Fruit fly (Drosophila melanogaster) whole organism, embryonic: ENCODE measurements around the gene CG14440.

Experiments used
- BEAF-32 ChIP-seq: fragments of 200-800 bp; sonication (Bioruptor generic); optimal IDR thresholded peaks from 3 replicates; lab custom pipeline; 2017; ENCODE audit warnings: missing biosample characterization, missing genetic modification characterization, mild to moderate bottlenecking, moderate library complexity, missing genetic modification reagents
- CG10274 ChIP-seq: fragments of 200-800 bp; sonication (Bioruptor generic); optimal IDR thresholded peaks from 3 replicates; lab custom pipeline; 2017; ENCODE audit warnings: missing biosample characterization, mild to moderate bottlenecking, missing genetic modification characterization
- CG11504 ChIP-seq: fragments of 200-800 bp; sonication (Bioruptor generic); optimal IDR thresholded peaks from 3 replicates; lab custom pipeline; 2019; ENCODE audit warnings: missing biosample characterization, mild to moderate bottlenecking, missing genetic modification characterization, moderate library complexity
- CG12071 ChIP-seq: fragments of 200-800 bp; sonication (Bioruptor generic); optimal IDR thresholded peaks from 3 replicates; lab custom pipeline; 2018; ENCODE audit warnings: missing biosample characterization, mild to moderate bottlenecking, missing genetic modification characterization
- CG12391 ChIP-seq: fragments of 200-800 bp; sonication (Bioruptor generic); optimal IDR thresholded peaks from 3 replicates; lab custom pipeline; 2018; ENCODE audit warnings: missing biosample characterization, mild to moderate bottlenecking, missing genetic modification characterization, moderate library complexity
- CG13894 ChIP-seq: fragments of 200-800 bp; sonication (Bioruptor generic); optimal IDR thresholded peaks from 3 replicates; lab custom pipeline; 2018; ENCODE audit warnings: missing biosample characterization, mild to moderate bottlenecking, missing genetic modification characterization, moderate library complexity
- CG14014 ChIP-seq: fragments of 200-800 bp; sonication (Bioruptor generic); IDR thresholded peaks from 2 replicates; pipeline ENCODE4 v1.3.6; 2022; ENCODE audit warnings: missing biosample characterization, missing genetic modification characterization
- CG14441 ChIP-seq: fragments of 200-800 bp; sonication (Bioruptor generic); IDR thresholded peaks from 2 replicates; pipeline ENCODE4 v1.3.6; 2022; ENCODE audit warnings: missing biosample characterization, missing genetic modification characterization
- CG14710 ChIP-seq: fragments of 200-800 bp; sonication (Bioruptor generic); optimal IDR thresholded peaks from 3 replicates; lab custom pipeline; 2019; ENCODE audit warnings: missing biosample characterization, mild to moderate bottlenecking, missing genetic modification characterization, moderate library complexity
- CG16815 ChIP-seq: fragments of 200-800 bp; sonication (Bioruptor generic); optimal IDR thresholded peaks from 3 replicates; lab custom pipeline; 2017; ENCODE audit warnings: missing biosample characterization, mild to moderate bottlenecking, missing genetic modification characterization
- CG17912 ChIP-seq: fragments of 200-800 bp; sonication (Bioruptor generic); optimal IDR thresholded peaks from 2 replicates; lab custom pipeline; 2018; ENCODE audit warnings: missing biosample characterization, mild to moderate bottlenecking, missing genetic modification characterization
- CG1792 ChIP-seq: fragments of 200-800 bp; sonication (Bioruptor generic); optimal IDR thresholded peaks from 2 replicates; lab custom pipeline; 2016; ENCODE audit warnings: missing biosample characterization, missing genetic modification characterization
- CG18764 ChIP-seq: fragments of 200-800 bp; sonication (Bioruptor generic); optimal IDR thresholded peaks from 3 replicates; lab custom pipeline; 2016; ENCODE audit warnings: missing biosample characterization, missing genetic modification characterization
- CG2116 ChIP-seq: fragments of 200-800 bp; sonication (Bioruptor generic); optimal IDR thresholded peaks from 3 replicates; lab custom pipeline; 2018; ENCODE audit warnings: missing biosample characterization, mild to moderate bottlenecking, missing genetic modification characterization
- CG2889 ChIP-seq: fragments of 200-800 bp; sonication (Bioruptor generic); IDR thresholded peaks from 3 replicates; pipeline ENCODE4 v1.3.6; 2022; ENCODE audit warnings: missing biosample characterization, missing genetic modification characterization
- CG30020 ChIP-seq: fragments of 200-800 bp; optimal IDR thresholded peaks from 2 replicates; lab custom pipeline; 2019; ENCODE audit warnings: missing biosample characterization, mild to moderate bottlenecking, missing genetic modification characterization, moderate library complexity
- CG31388 ChIP-seq: fragments of 200-800 bp; sonication (Bioruptor generic); optimal IDR thresholded peaks from 2 replicates; lab custom pipeline; 2016; ENCODE audit warnings: missing biosample characterization, missing genetic modification characterization
- CG3726 ChIP-seq: fragments of 200-800 bp; sonication (Bioruptor generic); IDR thresholded peaks from 3 replicates; pipeline ENCODE4, ENCODE4 v1.3.6; 2022; ENCODE audit warnings: missing biosample characterization, missing genetic modification characterization
- CG43689 ChIP-seq: fragments of 200-800 bp; sonication (Bioruptor generic); IDR thresholded peaks from 2 replicates; pipeline ENCODE4 v1.3.6; 2022; ENCODE audit warnings: missing biosample characterization, missing genetic modification characterization
- CG6654 ChIP-seq: fragments of 200-800 bp; sonication (Bioruptor generic); optimal IDR thresholded peaks from 2 replicates; lab custom pipeline; 2017; ENCODE audit warnings: missing biosample characterization, mild to moderate bottlenecking, missing genetic modification characterization
- CG6683 ChIP-seq: fragments of 200-800 bp; sonication (Bioruptor generic); optimal IDR thresholded peaks from 2 replicates; lab custom pipeline; 2017; ENCODE audit warnings: missing biosample characterization, mild to moderate bottlenecking, missing genetic modification characterization, missing genetic modification reagents
- CG7357 ChIP-seq: fragments of 200-800 bp; sonication (Bioruptor generic); IDR thresholded peaks from 3 replicates; pipeline ENCODE4 v1.3.6; 2022; ENCODE audit warnings: missing biosample characterization, missing genetic modification characterization
- CG9932 ChIP-seq: fragments of 200-800 bp; sonication (Bioruptor generic); IDR thresholded peaks from 2 replicates; pipeline ENCODE4 v1.3.6; 2022; ENCODE audit warnings: missing biosample characterization, missing genetic modification characterization
- CoRest ChIP-seq: fragments of 200-800 bp; sonication (Bioruptor generic); optimal IDR thresholded peaks from 3 replicates; lab custom pipeline; 2018; ENCODE audit warnings: missing biosample characterization, mild to moderate bottlenecking, missing genetic modification characterization, moderate library complexity
- HLH54F ChIP-seq: fragments of 200-800 bp; sonication (Bioruptor generic); optimal IDR thresholded peaks from 3 replicates; lab custom pipeline; 2016; ENCODE audit warnings: missing biosample characterization, missing genetic modification characterization
- Hmx ChIP-seq: fragments of 200-800 bp; sonication (Bioruptor generic); optimal IDR thresholded peaks from 2 replicates; lab custom pipeline; 2016; ENCODE audit warnings: missing biosample characterization, missing genetic modification characterization
- MESR4 ChIP-seq: fragments of 200-800 bp; sonication (Bioruptor generic); optimal IDR thresholded peaks from 2 replicates; lab custom pipeline; 2018; ENCODE audit warnings: missing biosample characterization, mild to moderate bottlenecking, missing genetic modification characterization, moderate library complexity
- MTF-1 ChIP-seq: fragments of 200-800 bp; sonication (Bioruptor generic); optimal IDR thresholded peaks from 2 replicates; lab custom pipeline; 2018; ENCODE audit warnings: missing biosample characterization, mild to moderate bottlenecking, missing genetic modification characterization, borderline replicate concordance
- Max ChIP-seq: fragments of 200-800 bp; sonication (Bioruptor generic); optimal IDR thresholded peaks from 2 replicates; lab custom pipeline; 2016; ENCODE audit warnings: missing biosample characterization, mild to moderate bottlenecking, missing genetic modification characterization
- Nf-YC ChIP-seq: fragments of 200-800 bp; optimal IDR thresholded peaks from 3 replicates; lab custom pipeline; 2019; ENCODE audit warnings: missing biosample characterization, mild to moderate bottlenecking, missing genetic modification characterization, moderate library complexity
- PHDP ChIP-seq: fragments of 200-800 bp; sonication (Bioruptor generic); optimal IDR thresholded peaks from 3 replicates; lab custom pipeline; 2018; ENCODE audit warnings: missing biosample characterization, mild to moderate bottlenecking, missing genetic modification characterization, moderate library complexity
- Stat92E ChIP-seq, 3 experiments: fragments of >200 bp in 2 of 3; fragments of 200-800 bp in 1 of 3; sonication (Bioruptor generic) in 1 of 3; optimal IDR thresholded peaks; 2 replicates each; lab custom pipeline; 2017 to 2019; ENCODE audit warnings: missing biosample characterization in 3 of 3, missing genetic modification characterization in 3 of 3, mild to moderate bottlenecking in 1 of 3, moderate library complexity in 1 of 3
- Usf ChIP-seq: fragments of 200-800 bp; sonication (Bioruptor generic); optimal IDR thresholded peaks from 2 replicates; lab custom pipeline; 2017; ENCODE audit warnings: missing genotype, missing biosample characterization, missing genetic modification characterization
- Vsx1 ChIP-seq: fragments of 200-800 bp; sonication (Bioruptor generic); optimal IDR thresholded peaks from 2 replicates; lab custom pipeline; 2017; ENCODE audit warnings: missing biosample characterization, mild to moderate bottlenecking, missing genetic modification characterization, missing genetic modification reagents
- ac ChIP-seq: fragments of 200-800 bp; sonication (Bioruptor generic); optimal IDR thresholded peaks from 3 replicates; lab custom pipeline; 2017; ENCODE audit warnings: missing biosample characterization, mild to moderate bottlenecking, missing genetic modification characterization
- ap ChIP-seq: fragments of 200-800 bp; sonication (Bioruptor generic); IDR thresholded peaks from 2 replicates; pipeline ENCODE4 v1.3.6; 2022; ENCODE audit warnings: missing biosample characterization, missing genetic modification characterization
- chif ChIP-seq, 2 experiments: fragments of 200-800 bp; sonication (Bioruptor generic); optimal IDR thresholded peaks; 3 replicates each; lab custom pipeline; 2016; ENCODE audit warnings: missing biosample characterization in 2 of 2, missing genetic modification characterization in 2 of 2
- corto ChIP-seq: fragments of 200-800 bp; sonication (Bioruptor generic); optimal IDR thresholded peaks from 2 replicates; lab custom pipeline; 2016; ENCODE audit warnings: missing biosample characterization, mild to moderate bottlenecking, missing genetic modification characterization, moderate library complexity
- cwo ChIP-seq: fragments of 200-800 bp; sonication (Bioruptor generic); optimal IDR thresholded peaks from 3 replicates; lab custom pipeline; 2017; ENCODE audit warnings: missing biosample characterization, missing genetic modification characterization, mild to moderate bottlenecking, moderate library complexity, missing genetic modification reagents
- fu2 ChIP-seq: fragments of 200-800 bp; sonication (Bioruptor generic); optimal IDR thresholded peaks from 2 replicates; lab custom pipeline; 2016; ENCODE audit warnings: missing biosample characterization, missing genetic modification characterization
- gt ChIP-seq: fragments of 200-800 bp; sonication (Bioruptor generic); IDR thresholded peaks from 2 replicates; pipeline ENCODE4 v1.3.6; 2022; ENCODE audit warnings: missing biosample characterization, missing genetic modification characterization
- ind ChIP-seq: fragments of 200-800 bp; sonication (Bioruptor generic); optimal IDR thresholded peaks from 3 replicates; lab custom pipeline; 2016; ENCODE audit warnings: missing biosample characterization, missing genetic modification characterization
- jing ChIP-seq: fragments of 200-800 bp; sonication (Bioruptor generic); optimal IDR thresholded peaks from 2 replicates; lab custom pipeline; 2018; ENCODE audit warnings: missing biosample characterization, mild to moderate bottlenecking, missing genetic modification characterization
- luna ChIP-seq: fragments of 200-800 bp; sonication (Bioruptor generic); optimal IDR thresholded peaks from 2 replicates; lab custom pipeline; 2016; ENCODE audit warnings: missing biosample characterization, missing genetic modification characterization
- p53 ChIP-seq: fragments of 200-800 bp; sonication (Bioruptor generic); optimal IDR thresholded peaks from 2 replicates; lab custom pipeline; 2016; ENCODE audit warnings: missing biosample characterization, missing genetic modification characterization
- pho ChIP-seq: fragments of 200-800 bp; sonication (Bioruptor generic); optimal IDR thresholded peaks from 2 replicates; lab custom pipeline; 2016; ENCODE audit warnings: missing biosample characterization, missing genetic modification characterization
- psq ChIP-seq: fragments of 200-800 bp; sonication (Bioruptor generic); optimal IDR thresholded peaks from 2 replicates; lab custom pipeline; 2017; ENCODE audit warnings: missing biosample characterization, missing genetic modification characterization
- slbo ChIP-seq: fragments of 200-800 bp; sonication (Bioruptor generic); IDR thresholded peaks from 2 replicates; pipeline ENCODE4 v1.3.6; 2022; ENCODE audit warnings: missing biosample characterization, missing genetic modification characterization
- trh ChIP-seq: fragments of 200-800 bp; sonication (Bioruptor generic); optimal IDR thresholded peaks from 2 replicates; lab custom pipeline; 2016; ENCODE audit warnings: missing biosample characterization, missing genetic modification characterization

Gene CG14440

DNA sequence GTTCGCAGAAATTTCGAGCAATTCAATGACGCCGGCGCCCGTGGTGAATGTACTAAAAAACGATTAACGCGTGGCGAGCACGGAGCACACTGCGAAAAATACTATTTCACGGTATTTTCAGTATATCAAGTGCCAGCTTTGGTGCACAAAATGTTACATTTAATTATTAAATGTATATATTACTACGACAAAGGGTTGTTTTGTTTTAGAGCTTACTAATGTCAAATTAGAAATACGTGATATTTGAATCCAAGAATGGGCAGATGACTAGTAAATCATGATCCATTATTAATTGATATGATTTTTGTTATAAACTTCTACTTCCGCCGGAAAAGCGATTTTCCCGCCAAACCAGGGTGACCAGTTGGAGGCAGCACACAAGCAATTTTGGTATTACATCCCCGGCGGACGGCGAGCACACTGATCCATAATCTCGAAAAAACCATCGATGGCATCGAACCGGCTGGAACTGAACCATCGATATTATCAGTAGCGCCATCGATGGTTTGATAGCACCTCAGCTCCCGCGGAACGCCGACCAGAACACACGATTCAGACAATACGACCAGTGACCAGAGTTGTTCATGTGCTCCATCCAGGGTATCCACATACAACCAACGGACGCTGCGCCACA, 44.1 kb downstream of the CG14440 start, which contains the start of the genes CG3226 and Cdc7 (continued):
- TF ChIP-seq corto (GFP tag; lab: Kevin White, UChicago) (no peak), CG6654 (GFP tag; lab: Kevin White, UChicago) (peak; percentile 43), Nf-YC (tag; lab: Kevin White, UChicago) (peak; percentile 72), ind (peak; percentile 26), Max (peak; percentile 71), trh (GFP tag; lab: Kevin White, UChicago) (peak; percentile 0), luna (GFP tag; lab: Kevin White, UChicago) (no peak), CG14441 (GFP tag; lab: Robert Waterston, UW) (peak; percentile 44; the same call in 1 of the 2 replicates), Usf (peak; percentile 48), CG12071 (GFP tag; lab: Kevin White, UChicago) (peak; percentile 79), ac (GFP tag; lab: Kevin White, UChicago) (peak; percentile 47), psq (GFP tag; lab: Kevin White, UChicago) (no peak), CoRest (peak; percentile 80), CG11504 (tag; lab: Kevin White, UChicago) (peak; percentile 65), Stat92E (GFP tag; optimal IDR thresholded peaks at IDR 0.05; lab: Kevin White, UChicago) (no peak), MTF-1 (GFP tag; lab: Kevin White, UChicago) (peak; percentile 2), CG14710 (tag; lab: Kevin White, UChicago) (peak; percentile 93), ap (GFP tag; lab: Robert Waterston, UW) (peak; percentile 26; the same call in 1 of the 2 replicates), CG9932 (GFP tag; lab: Robert Waterston, UW) (peak; percentile 59), CG6683 (GFP tag; lab: Kevin White, UChicago) (peak; percentile 59), CG7357 (GFP tag; lab: Robert Waterston, UW) (no peak), MESR4 (GFP tag; lab: Kevin White, UChicago) (peak; percentile 73), fu2 (GFP tag; lab: Kevin White, UChicago) (peak; percentile 0), pho (peak; percentile 58), slbo (peak; percentile 39; the same call in 1 of the 2 replicates), CG12391 (tag; lab: Kevin White, UChicago) (peak; percentile 74), Vsx1 (GFP tag; lab: Kevin White, UChicago) (peak; percentile 78), p53 (GFP tag; lab: Kevin White, UChicago) (peak; percentile 21), CG31388 (GFP tag; lab: Kevin White, UChicago) (no peak), gt (GFP tag; lab: Robert Waterston, UW) (no peak), HLH54F (GFP tag; lab: Kevin White, UChicago) (peak; percentile 28), BEAF-32 (GFP tag; lab: Kevin White, UChicago) (peak; percentile 75), CG16815 (GFP tag; lab: Kevin White, UChicago) (no peak), CG10274 (peak; percentile 57), CG17912 (GFP tag; lab: Kevin White, UChicago) (peak; percentile 68), Hmx (GFP tag; lab: Kevin White, UChicago) (no peak), CG3726 (GFP tag; lab: Robert Waterston, UW) (no peak), CG2116 (peak; percentile 83), CG2889 (GFP tag; lab: Robert Waterston, UW) (no peak), chif (GFP tag; optimal IDR thresholded peaks at IDR 0.05; lab: Kevin White, UChicago) (peak; percentile 18 to 49), CG1792 (GFP tag; lab: Kevin White, UChicago) (no peak), PHDP (tag; lab: Kevin White, UChicago) (peak; percentile 78), CG13894 (tag; lab: Kevin White, UChicago) (peak; percentile 38), CG18764 (GFP tag; lab: Kevin White, UChicago) (peak; percentile 21), CG30020 (tag; lab: Kevin White, UChicago) (peak; percentile 61), CG14014 (GFP tag; lab: Robert Waterston, UW) (peak; percentile 46; the same call in 1 of the 2 replicates), CG43689 (GFP tag; lab: Robert Waterston, UW) (peak; percentile 32; the same call in 1 of the 2 replicates), cwo (GFP tag; lab: Kevin White, UChicago) (peak; percentile 40), jing (no peak)
